Fruit fly (Drosophila melanogaster): ENCODE measurements around the gene CRMP.
A peak's percentile ranks its signal among the peaks of the same experiment; 100 is the strongest.

CRMP gene

DNA sequence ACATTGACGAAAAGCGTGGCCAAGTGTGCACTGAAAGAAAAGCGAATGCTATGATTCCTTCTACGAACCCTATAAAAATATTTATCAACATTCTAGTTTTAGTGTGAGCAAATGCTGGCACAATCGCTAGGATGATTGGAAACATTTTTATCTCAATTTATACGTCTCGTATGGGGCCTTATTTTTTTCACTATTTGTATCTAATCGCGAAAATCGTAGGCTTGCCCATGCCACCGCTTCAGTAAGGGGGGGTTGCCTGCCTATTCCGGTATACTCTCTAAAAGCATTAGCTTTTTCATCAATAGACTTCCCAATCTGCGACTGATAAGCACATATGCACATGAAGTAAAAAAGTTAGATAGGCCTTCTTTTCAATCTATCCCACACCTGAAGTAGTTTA lies 5.3 kb upstream of the CRMP start (continued):
- no peak for TF ChIP-seq stwl (tag; optimal IDR thresholded peaks at IDR 0.05)
- peak; percentile 45 for TF ChIP-seq B-H2 (GFP tag; optimal IDR thresholded peaks at IDR 0.05)
- peak; percentile 70 for TF ChIP-seq Atf3 (GFP tag; optimal IDR thresholded peaks at IDR 0.05)
- TF ChIP-seq en (GFP tag; optimal IDR thresholded peaks at IDR 0.05), result peak; percentile 60
- peak; percentile 74 for TF ChIP-seq tap (tag; optimal IDR thresholded peaks at IDR 0.05)
- TF ChIP-seq B-H1 (GFP tag; IDR thresholded peaks at IDR 0.05), result peak; percentile 84
- TF ChIP-seq CG7963 (GFP tag; IDR thresholded peaks at IDR 0.05; ENCODE audit: partially characterized antibody), result no peak
- TF ChIP-seq cas (GFP tag; IDR thresholded peaks at IDR 0.05), result peak; percentile 67; the same call in 1 of the 2 replicates
- no peak for TF ChIP-seq CG13894 (tag; optimal IDR thresholded peaks at IDR 0.05)
- TF ChIP-seq dan (GFP tag; IDR thresholded peaks at IDR 0.05), result 0 out of 2 replicates have a peak, but pooled peaks have one; percentile 26
- peak; percentile 86 for TF ChIP-seq sisA (GFP tag; IDR thresholded peaks at IDR 0.05)
- TF ChIP-seq Lpt (GFP tag; optimal IDR thresholded peaks at IDR 0.05), result no peak
- no peak for TF ChIP-seq CG30020 (tag; optimal IDR thresholded peaks at IDR 0.05)
- TF ChIP-seq cad (GFP tag; optimal IDR thresholded peaks at IDR 0.05), result no peak
- peak; percentile 95 for TF ChIP-seq exex (tag; optimal IDR thresholded peaks at IDR 0.05)
- TF ChIP-seq slbo (GFP tag; IDR thresholded peaks at IDR 0.05), result peak; percentile 92
- peak; percentile 5 for TF ChIP-seq CG9797 (GFP tag; optimal IDR thresholded peaks at IDR 0.05)
- TF ChIP-seq CG32767 (GFP tag; IDR thresholded peaks at IDR 0.05), result peak; percentile 67; the same call in 1 of the 2 replicates
- peak; percentile 76 for TF ChIP-seq PHDP (tag; optimal IDR thresholded peaks at IDR 0.05)
- TF ChIP-seq CG6175 (GFP tag; IDR thresholded peaks at IDR 0.05), result peak; percentile 73; the same call in 2 of the 3 replicates
- peak; percentile 50; the same call in 1 of the 4 replicates for TF ChIP-seq chinmo (GFP tag; IDR thresholded peaks at IDR 0.05; ENCODE audit: partially characterized antibody)
- no peak for TF ChIP-seq Stat92E (GFP tag; optimal IDR thresholded peaks at IDR 0.05)
- TF ChIP-seq ham (GFP tag; IDR thresholded peaks at IDR 0.05), result no peak
- peak; percentile 68 for TF ChIP-seq CG3407 (GFP tag; optimal IDR thresholded peaks at IDR 0.05)
- peak; percentile 32 for TF ChIP-seq Atf-2 (GFP tag; optimal IDR thresholded peaks at IDR 0.05)
- peak; percentile 72 for TF ChIP-seq CG31224 (GFP tag; IDR thresholded peaks at IDR 0.05)
- TF ChIP-seq Max (GFP tag; optimal IDR thresholded peaks at IDR 0.05), result peak; percentile 52
- peak; percentile 47 for TF ChIP-seq CG5180 (GFP tag; optimal IDR thresholded peaks at IDR 0.05)
- peak; percentile 59 for TF ChIP-seq CG6683 (GFP tag; optimal IDR thresholded peaks at IDR 0.05)
- TF ChIP-seq chm (GFP tag; IDR thresholded peaks at IDR 0.05), result peak; percentile 73; the same call in 1 of the 2 replicates
- TF ChIP-seq tgo (GFP tag; IDR thresholded peaks at IDR 0.05), result peak; percentile 90
- peak; percentile 82 for TF ChIP-seq gro (GFP tag; optimal IDR thresholded peaks at IDR 0.05)
- TF ChIP-seq nmo (GFP tag; optimal IDR thresholded peaks at IDR 0.05), result peak; percentile 81
- peak; percentile 71 for TF ChIP-seq shn (GFP tag; optimal IDR thresholded peaks at IDR 0.05)
- TF ChIP-seq Usf (GFP tag; optimal IDR thresholded peaks at IDR 0.05), result peak; percentile 11
- peak; percentile 69 for TF ChIP-seq schlank (tag; optimal IDR thresholded peaks at IDR 0.05)
- TF ChIP-seq Scr (GFP tag; IDR thresholded peaks at IDR 0.05; ENCODE audit: partially characterized antibody), result no peak
- peak; percentile 83 for TF ChIP-seq CG7786 (GFP tag; optimal IDR thresholded peaks at IDR 0.05)
- peak; percentile 69 for TF ChIP-seq CG17612 (GFP tag; IDR thresholded peaks at IDR 0.05)
- peak; percentile 59 for TF ChIP-seq CG33213 (GFP tag; optimal IDR thresholded peaks at IDR 0.05)
- peak; percentile 84 for TF ChIP-seq ATbp (GFP tag; optimal IDR thresholded peaks at IDR 0.05)
- TF ChIP-seq E2f1 (GFP tag; IDR thresholded peaks at IDR 0.05), result peak; percentile 86
- TF ChIP-seq CG10654 (GFP tag; optimal IDR thresholded peaks at IDR 0.05), result peak; percentile 61
- TF ChIP-seq CG12155 (GFP tag; optimal IDR thresholded peaks at IDR 0.05), result peak; percentile 52
- TF ChIP-seq p53 (GFP tag; optimal IDR thresholded peaks at IDR 0.05), result peak; percentile 10
- peak; percentile 92 for TF ChIP-seq CG14441 (GFP tag; IDR thresholded peaks at IDR 0.05)
- peak; percentile 31 for TF ChIP-seq Bteb2 (GFP tag; optimal IDR thresholded peaks at IDR 0.05)
- TF ChIP-seq Dp (GFP tag; optimal IDR thresholded peaks at IDR 0.05), result no peak
- TF ChIP-seq tin (GFP tag; optimal IDR thresholded peaks at IDR 0.05), result peak; percentile 59
- peak; percentile 51 for TF ChIP-seq CG17829 (tag; optimal IDR thresholded peaks at IDR 0.05)
- TF ChIP-seq Side (GFP tag; optimal IDR thresholded peaks at IDR 0.05), result peak; percentile 71
